Fruit fly (Drosophila melanogaster): ENCODE data around the gene Cad96Ca.

Gene Cad96Ca

DNA sequence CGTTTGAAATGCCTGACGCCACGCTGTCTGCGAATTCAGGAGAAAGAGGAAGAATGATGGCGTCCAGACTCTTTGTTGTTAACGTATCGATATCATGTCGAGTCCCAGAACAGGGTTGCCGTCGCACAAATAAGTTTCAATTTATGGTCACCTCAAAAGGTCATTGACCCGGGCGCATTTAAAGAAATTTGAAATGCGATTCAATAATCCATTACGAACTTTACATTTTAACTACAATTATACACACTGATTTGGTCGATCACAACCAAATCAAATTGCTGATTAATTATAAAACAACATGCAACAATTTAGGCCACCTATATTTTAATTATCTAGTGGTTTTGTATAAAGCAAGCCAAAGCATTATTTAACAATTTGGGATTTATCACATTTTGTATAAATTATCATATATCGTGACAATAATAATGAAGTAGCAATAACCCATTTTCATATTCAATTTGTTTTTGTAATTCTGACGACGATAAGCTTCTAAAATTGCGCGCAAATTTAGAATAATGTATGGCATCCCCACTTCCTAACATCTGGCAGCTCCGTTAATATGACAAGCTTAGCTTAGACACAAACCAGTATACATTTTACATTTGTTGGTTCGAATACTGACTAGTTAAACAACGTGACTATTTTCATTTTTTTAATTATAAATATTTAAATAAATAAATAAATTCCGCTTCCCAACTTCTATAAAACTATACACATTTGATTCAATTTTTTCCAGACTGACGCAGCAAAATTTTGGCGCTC is 37.1 kb upstream of the Cad96Ca start, which contains the start of gene bam (continued):
- TF ChIP-seq Hmr (GFP tag; optimal IDR thresholded peaks at IDR 0.05) (peak; percentile 59), Bgb (GFP tag; IDR thresholded peaks at IDR 0.05; ENCODE audit: partially characterized antibody) (peak; percentile 55; the same call in 1 of the 2 replicates), CG8290 (GFP tag; optimal IDR thresholded peaks at IDR 0.05) (peak; percentile 43), CG8290 (tag; optimal IDR thresholded peaks at IDR 0.05) (no peak), hbn (GFP tag; IDR thresholded peaks at IDR 0.05; ENCODE audit: partially characterized antibody) (no peak), bsh (GFP tag; optimal IDR thresholded peaks at IDR 0.05) (no peak), CG6175 (GFP tag; IDR thresholded peaks at IDR 0.05) (no peak), CG6854 (GFP tag; optimal IDR thresholded peaks at IDR 0.05) (no peak), row (GFP tag; IDR thresholded peaks at IDR 0.05) (no peak), luna (GFP tag; optimal IDR thresholded peaks at IDR 0.05) (no peak), trem (tag; optimal IDR thresholded peaks at IDR 0.05) (peak; percentile 71), chm (GFP tag; IDR thresholded peaks at IDR 0.05) (no peak), ato (GFP tag; IDR thresholded peaks at IDR 0.05; ENCODE audit: partially characterized antibody) (no peak), C15 (GFP tag; IDR thresholded peaks at IDR 0.05) (no peak), CG14441 (GFP tag; IDR thresholded peaks at IDR 0.05) (no peak), NFAT (GFP tag; IDR thresholded peaks at IDR 0.05) (no peak), CG15696 (tag; optimal IDR thresholded peaks at IDR 0.05) (peak; percentile 7)

DNA sequence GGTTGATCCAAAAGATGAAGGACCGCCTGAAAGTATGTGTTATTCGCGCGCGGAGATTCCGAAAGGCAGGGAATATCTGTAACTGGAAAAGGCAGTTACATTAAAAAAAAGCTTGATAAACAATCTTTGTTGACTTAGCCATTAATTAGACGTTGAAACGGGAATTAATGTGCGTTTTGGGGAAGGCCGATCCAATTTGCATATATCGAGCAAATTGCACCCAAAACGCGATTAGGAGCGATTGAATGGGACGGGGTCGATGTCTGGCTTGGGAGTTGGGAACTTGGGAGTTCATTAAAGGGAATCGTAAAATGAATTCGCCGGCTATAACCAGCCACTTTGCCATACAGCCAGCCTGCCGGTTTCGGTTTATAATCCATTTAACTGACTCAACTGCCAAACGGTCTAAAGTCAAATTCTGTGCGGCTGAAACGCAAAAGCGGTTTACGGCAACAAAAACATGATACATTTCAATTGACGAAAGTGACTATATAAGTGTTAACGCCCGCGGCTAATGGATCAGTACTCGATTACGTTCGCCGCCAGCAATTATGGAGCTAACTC is 33.5 kb upstream of the Cad96Ca start, which contains the start of gene CG11854:
Gene CG11854 (plus strand): TSS at position 514 of the 564 bp plus-strand sequence.
- no peak for TF ChIP-seq bsh (GFP tag; optimal IDR thresholded peaks at IDR 0.05)
- no peak for TF ChIP-seq CG6791 (GFP tag; IDR thresholded peaks at IDR 0.05; ENCODE audit: partially characterized antibody)

DNA sequence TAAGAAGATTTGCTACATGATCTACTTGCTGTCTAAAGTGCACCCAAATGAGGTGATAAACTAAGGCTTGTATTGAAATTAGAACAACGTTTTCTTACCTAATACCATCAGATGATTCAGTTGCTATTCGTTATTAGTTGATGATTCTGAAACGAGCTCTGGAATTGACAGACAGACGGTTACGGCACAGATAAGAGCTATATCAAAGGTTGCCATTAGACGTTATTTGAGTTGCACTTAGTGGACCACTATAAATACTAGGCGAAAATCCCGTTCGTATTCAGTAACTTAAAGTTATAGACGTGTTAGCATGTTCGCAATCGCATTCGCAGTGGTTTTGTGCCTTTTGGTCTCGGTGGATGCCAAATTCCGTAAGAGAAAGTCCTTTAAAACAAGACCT is 31.8 kb upstream of the Cad96Ca start, which contains the start of gene to:
Gene to (plus strand): TSS at position 301 of the 400 bp plus-strand sequence.
- no peak for TF ChIP-seq gcm2 (GFP tag; optimal IDR thresholded peaks at IDR 0.05)
- TF ChIP-seq CG30403 (GFP tag; optimal IDR thresholded peaks at IDR 0.05), result no peak
- no peak for TF ChIP-seq CG11695 (GFP tag; IDR thresholded peaks at IDR 0.05)
- no peak for TF ChIP-seq CG12236 (GFP tag; optimal IDR thresholded peaks at IDR 0.05)
- no peak for TF ChIP-seq Dbx (GFP tag; IDR thresholded peaks at IDR 0.05)
- TF ChIP-seq Pdp1 (GFP tag; optimal IDR thresholded peaks at IDR 0.05), result no peak
- TF ChIP-seq CG7987 (GFP tag; optimal IDR thresholded peaks at IDR 0.05), result no peak
- TF ChIP-seq fd102C (GFP tag; optimal IDR thresholded peaks at IDR 0.05), result no peak
- no peak for TF ChIP-seq CG4820 (GFP tag; optimal IDR thresholded peaks at IDR 0.05)
- TF ChIP-seq CG2678 (tag; optimal IDR thresholded peaks at IDR 0.05), result no peak
- TF ChIP-seq D19B (GFP tag; optimal IDR thresholded peaks at IDR 0.05), result no peak
- TF ChIP-seq Sox102F (GFP tag; optimal IDR thresholded peaks at IDR 0.05), result no peak
- TF ChIP-seq CG18476 (GFP tag; optimal IDR thresholded peaks at IDR 0.05), result no peak
- no peak for TF ChIP-seq CG1529 (GFP tag; optimal IDR thresholded peaks at IDR 0.05)
- TF ChIP-seq CG11504 (tag; optimal IDR thresholded peaks at IDR 0.05), result no peak
